Worm (Caenorhabditis elegans) whole organism, midembryonic: Measurements from ENCODE around the gene M110.10.

ENCODE experiments used
- T22C8.4 ChIP-seq: fragments of 200-800 bp; sonication (Bioruptor generic); IDR thresholded peaks from 2 replicates; pipeline ENCODE4 v1.3.6; 2022; ENCODE audit warnings: missing genetic modification characterization, missing compliant biosample characterization
- cog-1 ChIP-seq: sonication (generic microtip); optimal IDR thresholded peaks from 2 replicates; lab custom pipeline; 2016; ENCODE audit warnings: missing genetic modification characterization, missing compliant biosample characterization
- flt-1 ChIP-seq: fragments of 200-800 bp; sonication (Bioruptor generic); IDR thresholded peaks from 2 replicates; pipeline ENCODE4 v1.3.6; 2022; ENCODE audit warnings: missing genetic modification characterization, missing compliant biosample characterization
- klf-2 ChIP-seq: fragments of 200-800 bp; sonication (Bioruptor generic); conservative IDR thresholded peaks from 2 replicates; pipeline ENCODE4 v1.3.6; 2022; ENCODE audit warnings: missing genetic modification reagents, missing genetic modification characterization, missing compliant biosample characterization
- med-1 ChIP-seq: sonication (generic microtip); optimal IDR thresholded peaks from 2 replicates; lab custom pipeline; 2017; ENCODE audit warnings: missing genetic modification characterization, mild to moderate bottlenecking, missing compliant biosample characterization, antibody characterized with exemption, missing genetic modification reagents; ENCODE audit not compliant: insufficient read depth
- ref-1 ChIP-seq: fragments of 200-800 bp; sonication (Bioruptor generic); conservative IDR thresholded peaks from 2 replicates; pipeline ENCODE4 v1.3.6; 2022; ENCODE audit warnings: missing genetic modification reagents, missing genetic modification characterization, missing compliant biosample characterization
- tab-1 ChIP-seq: fragments of 200-800 bp; sonication (Bioruptor generic); IDR thresholded peaks from 2 replicates; pipeline ENCODE4 v1.3.6; 2022; ENCODE audit warnings: missing genetic modification characterization, missing compliant biosample characterization
- ztf-23 ChIP-seq: fragments of 200-800 bp; sonication (Bioruptor generic); IDR thresholded peaks from 2 replicates; pipeline ENCODE4 v1.3.6; 2022; ENCODE audit warnings: missing genetic modification reagents, missing genetic modification characterization, missing compliant biosample characterization
- ztf-29 ChIP-seq: fragments of 200-800 bp; sonication (Bioruptor generic); IDR thresholded peaks from 2 replicates; pipeline ENCODE4 v1.3.6; 2022; ENCODE audit warnings: missing genetic modification reagents, missing genetic modification characterization, missing compliant biosample characterization

The M110.10 gene

DNA sequence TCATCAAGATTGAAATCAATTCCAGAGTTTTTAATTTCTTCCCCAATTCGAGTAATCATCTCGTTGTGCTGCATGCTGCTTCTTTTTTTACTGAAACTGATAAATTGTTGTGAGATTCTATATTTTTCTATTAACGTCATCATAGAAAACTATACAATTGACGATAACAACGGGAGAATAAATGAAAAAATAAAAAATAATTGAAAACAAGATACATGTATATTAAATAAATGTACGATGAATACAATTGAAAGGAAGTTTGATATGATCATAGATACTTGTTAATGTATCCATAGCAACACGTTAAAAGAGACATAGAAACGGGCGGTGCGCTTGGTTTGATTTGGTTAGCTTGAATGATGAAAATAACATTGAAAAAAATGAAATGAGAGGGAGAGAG lies 23.8 kb downstream of the M110.10 start, which contains the start of gene T05C12.8:
Gene T05C12.8, minus strand, starts transcription at position 101 of the 400 bp plus-strand sequence.
- TF ChIP-seq ref-1 (GFP tag; lab: Robert Waterston, UW) (no peak), T22C8.4 (GFP tag; lab: Robert Waterston, UW) (no peak), ztf-29 (GFP tag; lab: Robert Waterston, UW) (no peak), flt-1 (GFP tag; lab: Robert Waterston, UW) (no peak), med-1 (GFP tag; lab: Kevin White, UChicago) (no peak), tab-1 (GFP tag; lab: Robert Waterston, UW) (no peak), klf-2 (GFP tag; lab: Robert Waterston, UW) (no peak), ztf-23 (GFP tag; lab: Robert Waterston, UW) (no peak), cog-1 (tag; lab: Kevin White, UChicago) (no peak)

DNA sequence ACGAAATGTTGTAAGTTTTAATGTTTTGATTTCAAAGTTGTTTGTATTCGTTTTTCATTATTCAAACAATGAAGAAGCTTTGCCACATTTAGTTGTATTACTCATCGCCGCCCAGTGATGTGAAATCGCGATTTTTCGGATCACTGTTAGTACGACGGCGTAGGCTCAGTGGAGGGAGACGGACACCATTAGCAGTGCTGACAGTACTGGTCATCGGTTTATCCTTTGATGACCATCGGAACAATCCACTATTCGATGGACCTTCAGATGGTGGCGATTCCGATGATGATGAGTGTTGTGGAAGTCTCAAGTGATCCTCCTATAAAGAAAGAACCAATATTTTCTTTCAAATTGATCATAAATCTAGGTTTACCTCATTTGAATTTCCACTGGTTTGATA lies 26.8 kb downstream of the M110.10 start:
- TF ChIP-seq ztf-23 (GFP tag; lab: Robert Waterston, UW) (no peak), flt-1 (GFP tag; lab: Robert Waterston, UW) (no peak), ztf-29 (GFP tag; lab: Robert Waterston, UW) (no peak), med-1 (GFP tag; lab: Kevin White, UChicago) (no peak), ref-1 (GFP tag; lab: Robert Waterston, UW) (no peak), tab-1 (GFP tag; lab: Robert Waterston, UW) (no peak), klf-2 (GFP tag; lab: Robert Waterston, UW) (no peak), T22C8.4 (GFP tag; lab: Robert Waterston, UW) (no peak), cog-1 (tag; lab: Kevin White, UChicago) (no peak)

DNA sequence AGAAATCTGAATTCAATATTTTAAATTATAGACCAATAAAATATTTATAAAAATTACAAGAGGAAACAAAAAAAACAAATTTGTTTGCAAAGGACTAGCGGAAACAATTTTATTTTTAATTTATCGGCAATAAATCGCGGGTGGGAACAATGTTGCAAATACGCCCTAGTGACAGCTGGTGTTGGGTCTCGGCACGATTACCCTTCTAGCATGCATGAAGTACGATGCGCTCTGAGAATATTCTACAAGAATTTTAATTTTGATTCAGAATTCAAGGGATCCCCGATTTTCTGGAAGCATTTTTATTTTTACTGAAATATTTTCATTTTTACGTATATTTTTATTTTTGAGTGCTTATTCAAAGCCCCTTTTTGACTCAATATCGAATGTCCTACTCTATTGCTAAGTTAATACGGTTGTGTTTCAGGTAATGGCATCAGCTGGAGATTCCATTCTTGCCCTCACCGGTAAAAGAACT lies 29.2 kb downstream of the M110.10 start, which contains the start of the genes mig-5 and cct-1:
Gene mig-5, minus strand, starts transcription at position 8 of the 478 bp plus-strand sequence.
Gene cct-1, plus strand, starts transcription at position 428 of the 478 bp plus-strand sequence.
- TF ChIP-seq cog-1 (tag; lab: Kevin White, UChicago) (peak; percentile 84), klf-2 (GFP tag; lab: Robert Waterston, UW) (no peak), med-1 (GFP tag; lab: Kevin White, UChicago) (no peak), tab-1 (GFP tag; lab: Robert Waterston, UW) (no peak), T22C8.4 (GFP tag; lab: Robert Waterston, UW) (no peak), flt-1 (GFP tag; lab: Robert Waterston, UW) (peak; percentile 71)

DNA sequence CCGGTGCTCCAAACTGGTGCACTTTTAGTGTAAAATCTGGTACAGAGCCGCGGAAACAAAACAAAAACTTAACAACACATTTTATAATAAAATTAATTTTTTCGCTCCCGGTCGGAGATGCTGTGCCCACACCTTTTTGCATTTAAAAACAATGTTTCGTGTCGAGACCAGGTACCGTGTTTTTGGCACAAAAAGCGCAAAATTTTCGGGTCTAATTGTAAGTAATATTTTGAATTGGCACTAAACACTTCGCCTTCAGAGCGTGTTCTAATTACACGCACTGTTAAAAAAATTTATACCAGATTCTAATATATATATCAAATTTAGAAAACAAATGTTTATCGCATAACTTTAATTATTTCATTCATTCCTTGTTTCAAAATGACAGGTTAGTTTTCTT lies 32.8 kb downstream of the M110.10 start, which contains the start of gene dylt-3:
Gene dylt-3, plus strand, starts transcription at position 301 of the 400 bp plus-strand sequence.
- no peak for TF ChIP-seq ztf-29 (GFP tag; lab: Robert Waterston, UW)
- no peak for TF ChIP-seq ref-1 (GFP tag; lab: Robert Waterston, UW)
- TF ChIP-seq flt-1 (GFP tag; lab: Robert Waterston, UW), result no peak
- TF ChIP-seq T22C8.4 (GFP tag; lab: Robert Waterston, UW), result no peak
- TF ChIP-seq tab-1 (GFP tag; lab: Robert Waterston, UW), result no peak
- no peak for TF ChIP-seq cog-1 (tag; lab: Kevin White, UChicago)
- TF ChIP-seq ztf-23 (GFP tag; lab: Robert Waterston, UW), result no peak
- TF ChIP-seq med-1 (GFP tag; lab: Kevin White, UChicago), result no peak
- TF ChIP-seq klf-2 (GFP tag; lab: Robert Waterston, UW), result no peak

DNA sequence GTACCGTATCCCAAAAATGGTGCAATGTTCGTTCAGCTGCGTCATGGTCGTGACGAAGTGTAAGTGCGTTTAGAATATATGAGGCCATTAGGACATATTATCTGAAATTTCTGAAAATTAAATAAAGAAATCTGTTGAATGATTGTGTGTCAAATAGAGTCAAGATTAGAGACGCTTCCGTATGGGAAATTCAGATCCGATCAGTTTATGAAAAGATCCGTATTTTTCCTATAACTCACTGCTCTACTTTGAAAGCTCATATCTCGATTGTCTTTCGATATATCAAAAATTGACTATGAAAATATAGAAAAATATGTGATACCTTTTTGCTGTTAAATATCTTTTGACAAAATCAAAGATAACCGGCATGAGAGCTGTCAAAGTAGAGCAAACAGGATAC lies 34.0 kb downstream of the M110.10 start, which contains the start of gene T05C12.4:
Gene T05C12.4, minus strand, starts transcription at position 101 of the 400 bp plus-strand sequence.
- TF ChIP-seq T22C8.4 (GFP tag; lab: Robert Waterston, UW) (no peak), ztf-29 (GFP tag; lab: Robert Waterston, UW) (no peak), klf-2 (GFP tag; lab: Robert Waterston, UW) (no peak), ref-1 (GFP tag; lab: Robert Waterston, UW) (no peak), ztf-23 (GFP tag; lab: Robert Waterston, UW) (no peak), cog-1 (tag; lab: Kevin White, UChicago) (no peak), med-1 (GFP tag; lab: Kevin White, UChicago) (no peak), flt-1 (GFP tag; lab: Robert Waterston, UW) (no peak), tab-1 (GFP tag; lab: Robert Waterston, UW) (no peak)

DNA sequence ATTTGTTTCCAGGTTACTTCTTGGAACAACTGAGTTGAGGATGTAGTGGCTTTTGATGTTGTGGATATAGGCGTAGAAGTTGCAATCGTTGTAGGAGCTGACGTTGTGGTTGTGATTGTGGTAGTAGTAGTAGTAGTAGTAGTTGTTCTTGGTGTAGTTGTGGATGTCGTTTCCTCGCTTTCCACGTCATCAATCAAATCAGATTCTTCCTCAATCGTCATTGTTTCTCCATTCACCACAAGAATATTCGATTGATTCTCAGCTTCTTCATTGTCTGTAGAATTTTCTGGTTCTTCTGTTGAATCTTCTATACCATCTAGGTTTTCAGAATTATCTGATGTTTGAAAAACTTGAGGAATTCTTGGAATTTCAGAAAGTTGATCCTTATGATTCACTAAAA lies 35.7 kb downstream of the M110.10 start:
- TF ChIP-seq T22C8.4 (GFP tag; lab: Robert Waterston, UW) (no peak), tab-1 (GFP tag; lab: Robert Waterston, UW) (no peak), cog-1 (tag; lab: Kevin White, UChicago) (no peak), flt-1 (GFP tag; lab: Robert Waterston, UW) (no peak), ztf-23 (GFP tag; lab: Robert Waterston, UW) (no peak), ztf-29 (GFP tag; lab: Robert Waterston, UW) (no peak), klf-2 (GFP tag; lab: Robert Waterston, UW) (no peak), ref-1 (GFP tag; lab: Robert Waterston, UW) (no peak), med-1 (GFP tag; lab: Kevin White, UChicago) (no peak)

DNA sequence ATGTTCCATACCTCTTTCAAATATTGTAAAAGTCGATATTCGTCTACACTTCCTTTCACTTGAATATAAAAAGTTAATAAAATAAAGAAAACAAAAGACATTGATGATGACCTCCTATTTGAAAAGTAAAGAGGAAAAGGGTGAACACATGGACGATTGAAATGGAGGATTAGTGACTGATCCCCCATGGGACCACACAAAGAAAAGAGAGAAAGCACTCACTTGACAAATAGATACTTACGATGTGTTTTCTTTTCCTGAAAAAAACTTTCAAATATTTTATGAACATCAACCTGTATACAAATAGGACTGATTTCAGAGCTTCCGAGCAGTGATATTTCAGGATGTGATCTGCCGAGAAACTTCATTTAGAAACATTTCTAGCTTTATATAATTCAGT lies 37.2 kb downstream of the M110.10 start, which contains the start of gene acr-14:
Gene acr-14, minus strand, starts transcription at position 101 of the 400 bp plus-strand sequence.
- TF ChIP-seq med-1 (GFP tag; lab: Kevin White, UChicago) (no peak), T22C8.4 (GFP tag; lab: Robert Waterston, UW) (no peak), tab-1 (GFP tag; lab: Robert Waterston, UW) (no peak), cog-1 (tag; lab: Kevin White, UChicago) (no peak), ztf-29 (GFP tag; lab: Robert Waterston, UW) (no peak), ref-1 (GFP tag; lab: Robert Waterston, UW) (no peak), ztf-23 (GFP tag; lab: Robert Waterston, UW) (no peak), klf-2 (GFP tag; lab: Robert Waterston, UW) (no peak), flt-1 (GFP tag; lab: Robert Waterston, UW) (no peak)

DNA sequence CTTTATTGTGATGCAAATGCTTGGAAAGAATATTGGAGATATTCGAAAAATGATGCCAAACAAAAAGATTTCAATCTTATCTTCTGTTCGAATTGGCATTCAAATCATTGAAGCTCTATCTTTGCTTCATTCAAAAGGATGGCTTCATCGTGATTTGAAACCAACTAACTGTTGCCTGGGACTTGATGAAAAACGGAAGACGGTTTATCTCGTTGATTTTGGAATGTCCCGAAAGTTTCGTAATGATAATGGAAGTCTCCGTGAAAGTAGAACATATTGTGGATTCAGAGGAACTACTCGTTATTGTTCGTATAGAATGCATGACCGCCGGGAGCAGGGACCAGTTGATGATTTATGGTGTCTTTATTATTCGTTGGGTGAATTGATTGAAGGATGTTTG lies 40.1 kb downstream of the M110.10 start:
- TF ChIP-seq klf-2 (GFP tag; lab: Robert Waterston, UW) (no peak), flt-1 (GFP tag; lab: Robert Waterston, UW) (no peak), cog-1 (tag; lab: Kevin White, UChicago) (no peak), ztf-29 (GFP tag; lab: Robert Waterston, UW) (no peak), ztf-23 (GFP tag; lab: Robert Waterston, UW) (no peak)
